Worm (Caenorhabditis elegans): ENCODE measurements around the gene gly-1.

gly-1 gene

ce11 chrII:10947317-10947716, 45.3 kb upstream of the gly-1 start, which contains the start of the genes tceb-3 and gskl-1:
tceb-3 (minus strand) TSS chrII:10947417.
gskl-1 (plus strand) TSS chrII:10947559.
- TF ChIP-seq lag-1 (GFP tag; IDR thresholded peaks at IDR 0.05) (no peak), B0261.1 (tag; optimal IDR thresholded peaks at IDR 0.05) (no peak), cebp-2 (GFP tag; IDR thresholded peaks at IDR 0.05) (no peak), ZK185.1 (tag; optimal IDR thresholded peaks at IDR 0.05; ENCODE audit: poor library complexity, severe bottlenecking) (no peak), F52B5.7 (tag; optimal IDR thresholded peaks at IDR 0.05) (no peak), Y56A3A.18 (GFP tag; IDR thresholded peaks at IDR 0.05) (no peak), F55B11.4 (tag; optimal IDR thresholded peaks at IDR 0.05; ENCODE audit: borderline replicate concordance, insufficient read depth) (no peak), lin-54 (GFP tag; optimal IDR thresholded peaks at IDR 0.05) (no peak)

- TF ChIP-seq nhr-80 (tag; optimal IDR thresholded peaks at IDR 0.05) (peak; percentile 3), attf-6 (GFP tag; IDR thresholded peaks at IDR 0.05) (no peak)
These were observed 44.8 kb upstream of the gly-1 start for ce11 chrII:10946848-10947247.

- TF ChIP-seq nhr-80 (tag; optimal IDR thresholded peaks at IDR 0.05) (no peak), xnd-1 (tag; optimal IDR thresholded peaks at IDR 0.05) (no peak), lin-40 (tag; optimal IDR thresholded peaks at IDR 0.05) (no peak), F39B2.1 (GFP tag; IDR thresholded peaks at IDR 0.05) (no peak), unc-62 (GFP tag; optimal IDR thresholded peaks at IDR 0.05) (no peak), him-1 (tag; optimal IDR thresholded peaks at IDR 0.05) (no peak), dpff-1 (tag; optimal IDR thresholded peaks at IDR 0.05) (no peak), snpc-4 (GFP tag; optimal IDR thresholded peaks at IDR 0.05) (no peak), snpc-4 (tag; optimal IDR thresholded peaks at IDR 0.05) (no peak), zim-3 (tag; optimal IDR thresholded peaks at IDR 0.05) (no peak), Y95B8A.8 (GFP tag; IDR thresholded peaks at IDR 0.05) (no peak), T26A5.8 (tag; optimal IDR thresholded peaks at IDR 0.05) (no peak), bed-2 (GFP tag; IDR thresholded peaks at IDR 0.05) (no peak), K11D2.4 (GFP tag; IDR thresholded peaks at IDR 0.05) (no peak), ztf-6 (GFP tag; IDR thresholded peaks at IDR 0.05) (no peak), ztf-18 (tag; optimal IDR thresholded peaks at IDR 0.05) (no peak), akir-1 (GFP tag; optimal IDR thresholded peaks at IDR 0.05) (no peak)
These were observed 43.4 kb upstream of the gly-1 start for ce11 chrII:10945446-10945845.

- TF ChIP-seq hsf-1 (GFP tag; IDR thresholded peaks at IDR 0.05) (peak; percentile 90), egrh-3 (GFP tag; IDR thresholded peaks at IDR 0.05) (peak; percentile 80; the same call in 1 of the 2 replicates), F33H1.4 (GFP tag; IDR thresholded peaks at IDR 0.05) (peak; percentile 31; the same call in 1 of the 2 replicates), madf-8 (GFP tag; conservative IDR thresholded peaks at IDR 0.05) (peak; percentile 60), madf-6 (GFP tag; IDR thresholded peaks at IDR 0.05) (peak; percentile 77)
These were observed 39.9 kb upstream of the gly-1 start, which contains the start of gene R03D7.15 for ce11 chrII:10941918-10942317. R03D7.15 (plus strand) TSS chrII:10942216.

- TF ChIP-seq D2030.7 (GFP tag; IDR thresholded peaks at IDR 0.05) = peak; percentile 90
- TF ChIP-seq snpc-3.4 (tag; optimal IDR thresholded peaks at IDR 0.05) = peak; percentile 54
- peak; percentile 63 for TF ChIP-seq tlf-1 (GFP tag; optimal IDR thresholded peaks at IDR 0.05)
- TF ChIP-seq Y95B8A.8 (GFP tag; IDR thresholded peaks at IDR 0.05) = peak; percentile 84
- peak; percentile 71 for TF ChIP-seq rcor-1 (GFP tag; IDR thresholded peaks at IDR 0.05)
- TF ChIP-seq cebp-2 (GFP tag; IDR thresholded peaks at IDR 0.05) = no peak
- no peak for TF ChIP-seq nhr-80 (tag; optimal IDR thresholded peaks at IDR 0.05)
- no peak for TF ChIP-seq lir-1 (GFP tag; conservative IDR thresholded peaks at IDR 0.05)
- TF ChIP-seq dpff-1 (tag; optimal IDR thresholded peaks at IDR 0.05) = no peak
- TF ChIP-seq attf-3 (GFP tag; conservative IDR thresholded peaks at IDR 0.05) = 0 out of 2 replicates have a peak, but pooled peaks have one; percentile 44
- TF ChIP-seq ztf-26 (tag; optimal IDR thresholded peaks at IDR 0.05) = no peak
- no peak for TF ChIP-seq ceh-79 (tag; optimal IDR thresholded peaks at IDR 0.05)
- TF ChIP-seq B0336.3 (GFP tag; IDR thresholded peaks at IDR 0.05) = no peak
- no peak for TF ChIP-seq lsy-27 (tag; optimal IDR thresholded peaks at IDR 0.05; ENCODE audit: borderline replicate concordance, insufficient read depth)
- peak; percentile 82 for TF ChIP-seq madf-3 (GFP tag; IDR thresholded peaks at IDR 0.05)
- TF ChIP-seq Y56A3A.18 (GFP tag; IDR thresholded peaks at IDR 0.05) = no peak
- peak; percentile 90 for TF ChIP-seq F49E8.2 (tag; optimal IDR thresholded peaks at IDR 0.05; ENCODE audit: insufficient read depth)
These were observed 33.3 kb upstream of the gly-1 start for ce11 chrII:10935336-10935735.
